Worm (Caenorhabditis elegans) whole organism, mixed stage, embryonic: ENCODE measurements around the gene col-114.

Source experiments
- M03D4.4 ChIP-seq: sonication (generic microtip); optimal IDR thresholded peaks from 2 replicates; lab custom pipeline; 2017; ENCODE audit warnings: mild to moderate bottlenecking, missing genetic modification characterization, missing compliant biosample characterization
- bed-3 ChIP-seq: fragments of 200-800 bp; sonication (Bioruptor generic); optimal IDR thresholded peaks from 3 replicates; lab custom pipeline; 2018; ENCODE audit warnings: mild to moderate bottlenecking, missing genetic modification characterization, moderate library complexity, missing compliant biosample characterization
- blmp-1 ChIP-seq: fragments of 150-350 bp; optimal IDR thresholded peaks from 2 replicates; lab custom pipeline; 2014; ENCODE audit warnings: missing biosample characterization, missing genetic modification characterization
- ceh-43 ChIP-seq: fragments of 200-800 bp; sonication (Bioruptor generic); optimal IDR thresholded peaks from 2 replicates; lab custom pipeline; 2018; ENCODE audit warnings: mild to moderate bottlenecking, missing genetic modification characterization, moderate library complexity, missing compliant biosample characterization
- ceh-83 ChIP-seq: fragments of 200-800 bp; sonication (Bioruptor generic); optimal IDR thresholded peaks from 2 replicates; lab custom pipeline; 2018; ENCODE audit warnings: mild to moderate bottlenecking, missing genetic modification characterization, missing compliant biosample characterization
- ces-1 ChIP-seq: fragments of 150-350 bp; optimal IDR thresholded peaks from 2 replicates; lab custom pipeline; 2014; ENCODE audit warnings: missing biosample characterization, missing genetic modification reagents, missing genetic modification characterization
- cnd-1 ChIP-seq: fragments of 200-800 bp; sonication (Bioruptor generic); optimal IDR thresholded peaks from 2 replicates; lab custom pipeline; 2018; ENCODE audit warnings: mild to moderate bottlenecking, missing genetic modification characterization, missing compliant biosample characterization
- drap-1 ChIP-seq: fragments of 200-800 bp; sonication (Bioruptor generic); optimal IDR thresholded peaks from 3 replicates; lab custom pipeline; 2018; ENCODE audit warnings: mild to moderate bottlenecking, missing genetic modification characterization, missing compliant biosample characterization
- elt-1 ChIP-seq: sonication (generic microtip); optimal IDR thresholded peaks from 2 replicates; lab custom pipeline; 2017; ENCODE audit warnings: missing genetic modification characterization, mild to moderate bottlenecking, missing compliant biosample characterization, antibody characterized with exemption, moderate library complexity, borderline replicate concordance; ENCODE audit not compliant: insufficient read depth
- flh-1 ChIP-seq: fragments of 200-800 bp; sonication (Bioruptor generic); optimal IDR thresholded peaks from 2 replicates; lab custom pipeline; 2018; ENCODE audit warnings: mild to moderate bottlenecking, missing genetic modification characterization, moderate library complexity, missing compliant biosample characterization
- ham-2 ChIP-seq: fragments of 200-800 bp; sonication (Bioruptor generic); optimal IDR thresholded peaks from 2 replicates; lab custom pipeline; 2018; ENCODE audit warnings: mild to moderate bottlenecking, missing genetic modification characterization, missing compliant biosample characterization
- hlh-1 ChIP-seq: fragments of 150-350 bp; optimal IDR thresholded peaks from 2 replicates; lab custom pipeline; 2014; ENCODE audit warnings: missing biosample characterization, missing genetic modification reagents, missing genetic modification characterization
- lin-13 ChIP-seq: fragments of 150-350 bp; optimal IDR thresholded peaks from 2 replicates; lab custom pipeline; 2014; ENCODE audit warnings: missing biosample characterization, missing genetic modification characterization
- lin-32 ChIP-seq: fragments of 200-800 bp; sonication (Bioruptor generic); optimal IDR thresholded peaks from 2 replicates; lab custom pipeline; 2018; ENCODE audit warnings: mild to moderate bottlenecking, missing genetic modification characterization, missing compliant biosample characterization
- lsy-2 ChIP-seq: fragments of 150-350 bp; optimal IDR thresholded peaks from 2 replicates; lab custom pipeline; 2014; ENCODE audit warnings: missing biosample characterization, missing genetic modification characterization
- mab-5 ChIP-seq: fragments of 150-350 bp; optimal IDR thresholded peaks from 2 replicates; lab custom pipeline; 2014; ENCODE audit warnings: missing biosample characterization, missing genetic modification characterization
- mep-1 ChIP-seq: fragments of 150-350 bp; optimal IDR thresholded peaks from 2 replicates; lab custom pipeline; 2017; ENCODE audit warnings: missing biosample characterization, missing genetic modification reagents, missing genetic modification characterization, inconsistent platforms
- mls-2 ChIP-seq: sonication (generic microtip); optimal IDR thresholded peaks from 2 replicates; lab custom pipeline; 2016; ENCODE audit warnings: mild to moderate bottlenecking, missing genetic modification characterization, moderate library complexity, missing compliant biosample characterization
- nhr-12 ChIP-seq: fragments of 150-350 bp; optimal IDR thresholded peaks from 2 replicates; lab custom pipeline; 2014; ENCODE audit warnings: missing biosample characterization, missing genetic modification characterization
- nhr-2 ChIP-seq: fragments of 150-350 bp; optimal IDR thresholded peaks from 2 replicates; lab custom pipeline; 2014; ENCODE audit warnings: missing biosample characterization, missing genetic modification characterization
- nhr-237 ChIP-seq: fragments of 150-350 bp; optimal IDR thresholded peaks from 2 replicates; lab custom pipeline; 2014; ENCODE audit warnings: missing biosample characterization, missing genetic modification characterization
- nhr-28 ChIP-seq: fragments of 150-350 bp; optimal IDR thresholded peaks from 2 replicates; lab custom pipeline; 2014; ENCODE audit warnings: missing biosample characterization, missing genetic modification characterization
- pha-4 ChIP-seq: fragments of 150-350 bp; optimal IDR thresholded peaks from 2 replicates; lab custom pipeline; 2018; ENCODE audit warnings: missing biosample characterization, missing genetic modification reagents, missing genetic modification characterization
- snpc-4 ChIP-seq: fragments of 150-350 bp; optimal IDR thresholded peaks from 2 replicates; lab custom pipeline; 2014; ENCODE audit warnings: missing biosample characterization, missing genetic modification characterization
- tbx-8 ChIP-seq: fragments of 200-800 bp; sonication (Bioruptor generic); optimal IDR thresholded peaks from 2 replicates; lab custom pipeline; 2018; ENCODE audit warnings: mild to moderate bottlenecking, missing genetic modification characterization, moderate library complexity, missing compliant biosample characterization
- unc-120 ChIP-seq: sonication (generic microtip); optimal IDR thresholded peaks from 2 replicates; lab custom pipeline; 2017; ENCODE audit warnings: missing genetic modification characterization, missing compliant biosample characterization; ENCODE audit not compliant: poor library complexity, severe bottlenecking
- unc-39 ChIP-seq: fragments of 150-350 bp; optimal IDR thresholded peaks from 2 replicates; lab custom pipeline; 2014; ENCODE audit warnings: missing biosample characterization, missing genetic modification characterization
- unc-62 ChIP-seq: fragments of 150-350 bp; optimal IDR thresholded peaks from 2 replicates; lab custom pipeline; 2014; ENCODE audit warnings: missing biosample characterization, missing genetic modification reagents, missing genetic modification characterization
- zip-8 ChIP-seq: fragments of 150-350 bp; optimal IDR thresholded peaks from 2 replicates; lab custom pipeline; 2014; ENCODE audit warnings: missing biosample characterization, missing genetic modification characterization
- ztf-11 ChIP-seq: fragments of 150-350 bp; optimal IDR thresholded peaks from 2 replicates; lab custom pipeline; 2014; ENCODE audit warnings: missing biosample characterization, missing genetic modification characterization

The col-114 gene

DNA sequence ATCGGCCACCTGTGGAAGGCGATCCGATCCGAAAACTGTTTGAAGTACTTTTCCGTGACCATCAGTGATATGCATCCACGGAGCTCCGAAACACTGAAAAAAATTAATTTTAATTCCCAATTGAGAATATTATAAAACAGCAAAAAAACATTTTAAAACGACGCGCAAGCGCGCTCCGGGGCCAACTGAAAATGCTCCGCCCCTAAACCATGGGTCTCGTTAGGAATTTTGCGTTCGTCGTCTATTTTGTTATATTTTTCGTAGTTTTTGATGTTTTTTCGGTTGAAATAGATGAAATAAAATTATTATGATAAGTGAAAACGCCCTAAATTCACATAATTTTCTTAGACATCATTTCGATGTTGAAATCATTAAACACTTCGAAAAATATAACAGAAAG lies 5.9 kb downstream of the col-114 start:
- no peak for TF ChIP-seq pha-4
- no peak for TF ChIP-seq nhr-237 (tag; lab: Kevin White, UChicago)
- no peak for TF ChIP-seq blmp-1 (tag; lab: Kevin White, UChicago)
- peak; percentile 36 for TF ChIP-seq ceh-83 (GFP tag; lab: Kevin White, UChicago)
- TF ChIP-seq tbx-8, result no peak
- no peak for TF ChIP-seq mls-2 (tag; lab: Kevin White, UChicago)
- TF ChIP-seq ham-2 (GFP tag; lab: Kevin White, UChicago), result no peak
- TF ChIP-seq snpc-4, result no peak
- TF ChIP-seq, all 35 proteins: peak for 1

- TF ChIP-seq mls-2 (tag; lab: Kevin White, UChicago), result no peak
- TF ChIP-seq blmp-1 (tag; lab: Kevin White, UChicago), result no peak
- TF ChIP-seq ztf-11 (tag; lab: Kevin White, UChicago), result no peak
Measured at ce11 chrIV:7237668-7238214, 8.7 kb downstream of the col-114 start, which contains the start of gene elo-3. Gene elo-3, plus strand, starts transcription at chrIV:7237718.

DNA sequence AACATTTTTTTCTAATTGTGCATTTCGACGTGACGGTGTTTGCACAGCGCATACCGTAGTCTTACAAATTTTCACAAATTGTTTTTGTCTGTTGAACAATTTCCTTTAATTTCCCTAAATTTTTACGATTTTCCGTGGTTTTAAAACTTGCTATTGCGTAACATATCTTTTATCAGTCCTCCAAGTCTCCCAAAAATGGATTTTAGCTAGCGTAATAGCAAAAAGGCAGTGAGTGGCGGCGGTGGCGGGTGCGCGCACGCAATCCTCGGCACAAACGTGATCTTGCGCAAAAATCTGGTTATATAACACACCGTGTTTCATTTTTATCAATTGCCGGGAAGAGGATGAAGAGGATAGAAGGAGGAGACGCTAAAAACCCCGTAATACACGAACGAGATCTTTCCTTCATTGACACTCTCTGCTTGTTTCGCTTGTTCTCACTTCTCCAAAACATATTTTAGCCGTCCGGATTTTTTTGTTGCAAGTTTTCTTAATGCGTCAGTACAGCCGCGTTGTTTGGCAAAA lies 10.1 kb downstream of the col-114 start:
- TF ChIP-seq zip-8 (tag; lab: Kevin White, UChicago) (peak; percentile 86), lin-13 (tag; lab: Kevin White, UChicago) (no peak)

DNA sequence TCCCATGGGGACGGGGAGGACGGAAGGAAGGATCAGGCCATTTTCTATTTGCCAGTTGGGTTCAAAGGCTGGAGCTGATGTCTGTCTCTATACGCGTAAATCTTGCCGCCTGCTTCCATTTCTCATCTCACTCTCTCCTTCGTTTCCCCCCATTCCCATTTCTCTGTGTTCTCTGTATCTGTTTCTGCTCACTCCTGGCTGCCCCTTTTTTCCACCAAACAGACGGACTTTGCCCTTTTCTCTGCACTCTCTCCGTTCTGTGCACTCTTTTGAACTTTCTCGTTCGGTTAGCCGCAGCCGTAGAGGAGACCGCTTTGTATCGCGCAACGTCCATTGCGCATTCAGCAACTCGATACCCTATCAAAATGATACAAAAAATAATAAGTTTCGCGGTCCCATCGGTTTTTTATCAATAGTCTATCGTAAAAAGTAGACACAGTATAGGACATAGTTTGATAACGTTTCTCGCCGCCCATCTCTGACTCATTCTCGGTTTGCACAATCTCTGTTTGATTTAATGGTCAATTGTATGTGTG lies 11.0 kb downstream of the col-114 start:
- TF ChIP-seq hlh-1 (peak; percentile 58), blmp-1 (tag; lab: Kevin White, UChicago) (no peak), mab-5 (tag; lab: Kevin White, UChicago) (no peak), pha-4 (no peak), mls-2 (tag; lab: Kevin White, UChicago) (peak; percentile 40), bed-3 (GFP tag; lab: Kevin White, UChicago) (no peak), M03D4.4 (tag; lab: Kevin White, UChicago) (peak; percentile 33), flh-1 (GFP tag; lab: Kevin White, UChicago) (no peak), unc-120 (tag; lab: Kevin White, UChicago) (peak; percentile 83), ces-1 (GFP tag; lab: Kevin White, UChicago) (peak; percentile 17), unc-39 (tag; lab: Kevin White, UChicago) (no peak), ceh-83 (GFP tag; lab: Kevin White, UChicago) (no peak), nhr-2 (peak; percentile 96), lsy-2 (tag; lab: Kevin White, UChicago) (peak; percentile 14), ztf-11 (tag; lab: Kevin White, UChicago) (peak; percentile 5), snpc-4 (no peak), ham-2 (GFP tag; lab: Kevin White, UChicago) (peak; percentile 92), nhr-12 (tag; lab: Kevin White, UChicago) (no peak), drap-1 (peak; percentile 18), elt-1 (tag; lab: Kevin White, UChicago) (peak; percentile 7), mep-1 (tag; lab: Kevin White, UChicago) (peak; percentile 6), zip-8 (tag; lab: Kevin White, UChicago) (peak; percentile 3), nhr-237 (tag; lab: Kevin White, UChicago) (peak; percentile 50), lin-32 (GFP tag; lab: Kevin White, UChicago) (peak; percentile 7), unc-62 (GFP tag; lab: Kevin White, UChicago) (peak; percentile 64), nhr-28 (no peak), lin-13 (tag; lab: Kevin White, UChicago) (no peak), cnd-1 (tag; lab: Kevin White, UChicago) (peak; percentile 57)

DNA sequence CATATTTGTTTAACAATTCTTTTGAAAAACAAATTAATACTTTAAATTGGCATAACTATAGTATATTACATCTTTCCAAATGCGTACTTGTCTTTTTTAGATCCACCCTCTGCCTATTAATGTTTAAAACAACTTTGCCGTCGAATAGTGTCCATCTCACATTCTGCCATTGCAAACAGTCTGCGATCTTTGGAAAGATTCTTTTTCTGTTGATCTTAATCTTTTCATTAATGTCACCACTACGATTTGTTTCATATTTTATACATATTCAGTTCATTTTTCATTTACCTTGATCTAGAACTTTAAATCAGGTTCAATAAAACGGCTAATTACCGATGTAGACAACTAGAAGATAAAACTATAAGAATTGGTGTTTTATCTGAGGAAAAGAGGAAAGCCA lies 11.8 kb downstream of the col-114 start:
- no peak for TF ChIP-seq mls-2 (tag; lab: Kevin White, UChicago)
- peak; percentile 39 for TF ChIP-seq elt-1 (tag; lab: Kevin White, UChicago)
- TF ChIP-seq drap-1, result no peak
- TF ChIP-seq mab-5 (tag; lab: Kevin White, UChicago), result no peak
- TF ChIP-seq ceh-43, result no peak
- TF ChIP-seq cnd-1 (tag; lab: Kevin White, UChicago), result no peak
- no peak for TF ChIP-seq snpc-4
- TF ChIP-seq, all 35 proteins: peak for 1
